Fruit fly (Drosophila melanogaster) whole organism, pupa: ENCODE results near the gene Tsf2.

Experiments used
- EcR ChIP-seq: fragments of 200-800 bp; sonication (Bioruptor generic); optimal IDR thresholded peaks from 3 replicates; lab custom pipeline; 2019; ENCODE audit warnings: missing biosample characterization, missing genetic modification characterization, mild to moderate bottlenecking, moderate library complexity, missing genetic modification reagents
- Ets98B ChIP-seq: fragments of 200-800 bp; sonication (Bioruptor generic); IDR thresholded peaks from 2 replicates; pipeline ENCODE4 v1.3.6; 2022; ENCODE audit warnings: missing biosample characterization, missing genetic modification characterization

DNA sequence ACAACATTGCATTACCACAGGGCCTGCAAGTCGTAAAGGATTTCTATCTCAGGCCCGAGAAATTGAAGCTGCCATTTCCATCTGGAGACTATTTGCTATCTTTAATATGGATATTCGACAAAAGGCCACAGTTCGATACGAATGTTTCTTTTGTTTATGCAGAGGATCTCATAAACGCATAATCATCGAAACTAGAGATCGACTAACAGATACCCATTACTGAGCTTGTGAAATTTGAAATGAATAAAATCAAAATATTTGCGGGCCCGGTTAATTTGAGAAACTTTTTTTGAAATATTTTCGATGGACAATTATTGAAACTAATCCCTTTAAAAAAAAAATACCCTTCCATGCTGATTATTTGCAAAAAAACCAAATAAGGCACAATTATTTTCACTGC lies 47.3 kb downstream of the Tsf2 start:
- TF ChIP-seq Ets98B (GFP tag; lab: Robert Waterston, UW): no peak
- no peak for TF ChIP-seq EcR (GFP tag; lab: Kevin White, UChicago)
